Worm (Caenorhabditis elegans): ENCODE results near the gene Y67D8B.3.

ce11 chrIV:3251551-3251950 is 49.5 kb upstream of the Y67D8B.3 start:
- TF ChIP-seq him-1 (tag; optimal IDR thresholded peaks at IDR 0.05): no peak
- no peak for TF ChIP-seq W03F9.2 (tag; optimal IDR thresholded peaks at IDR 0.05)
- TF ChIP-seq dao-5 (tag; optimal IDR thresholded peaks at IDR 0.05): no peak
